Worm (Caenorhabditis elegans) whole organism, L4 larva: ENCODE measurements around the gene F13A2.5.

Source experiments
- F10B5.3 ChIP-seq: sonication (generic microtip); optimal IDR thresholded peaks from 2 replicates; lab custom pipeline; 2016; ENCODE audit warnings: mild to moderate bottlenecking, missing genetic modification characterization, missing compliant biosample characterization
- F37D6.2 ChIP-seq: sonication (generic microtip); optimal IDR thresholded peaks from 2 replicates; lab custom pipeline; 2016; ENCODE audit warnings: mild to moderate bottlenecking, missing genetic modification characterization, missing compliant biosample characterization
- F44E2.7 ChIP-seq: fragments of 200-800 bp; sonication (Bioruptor generic); IDR thresholded peaks from 2 replicates; pipeline ENCODE4 v2.1.2; 2022; ENCODE audit warnings: missing genetic modification characterization, missing compliant biosample characterization
- F49E8.2 ChIP-seq: sonication (generic microtip); optimal IDR thresholded peaks from 2 replicates; lab custom pipeline; 2016; ENCODE audit warnings: missing compliant biosample characterization, mild to moderate bottlenecking, missing genetic modification characterization, borderline replicate concordance
- aha-1 ChIP-seq: fragments of 150-350 bp; peaks from one replicate; lab custom pipeline; 2014; ENCODE audit warnings: missing biosample characterization, missing genetic modification characterization
- arid-1 ChIP-seq: fragments of 200-800 bp; sonication (Bioruptor generic); conservative IDR thresholded peaks from 2 replicates; pipeline ENCODE4 v1.3.6; 2022; ENCODE audit warnings: missing genetic modification reagents, missing genetic modification characterization, missing compliant biosample characterization
- ces-1 ChIP-seq: fragments of 150-350 bp; sonication (generic microtip); optimal IDR thresholded peaks from 4 replicates; lab custom pipeline; 2014; ENCODE audit warnings: missing biosample characterization, missing genetic modification reagents, missing genetic modification characterization
- daf-16 ChIP-seq, 3 experiments: sonication (generic microtip); optimal IDR thresholded peaks; 2 replicates each; lab custom pipeline; 2016 to 2017; ENCODE audit warnings: missing genetic modification characterization in 3 of 3, missing genetic modification reagents in 3 of 3, mild to moderate bottlenecking in 2 of 3, missing compliant biosample characterization in 2 of 3, missing biosample characterization in 1 of 3, moderate library complexity in 1 of 3
- dmd-6 ChIP-seq: fragments of 200-800 bp; sonication (Bioruptor generic); IDR thresholded peaks from 2 replicates; pipeline ENCODE4 v1.3.6; 2022; ENCODE audit warnings: missing genetic modification reagents, missing genetic modification characterization, missing compliant biosample characterization
- dmd-8 ChIP-seq: fragments of 200-800 bp; sonication (Bioruptor generic); IDR thresholded peaks from 2 replicates; pipeline ENCODE4 v1.3.6; 2022; ENCODE audit warnings: missing genetic modification characterization, missing compliant biosample characterization
- dpl-1 ChIP-seq: fragments of 150-350 bp; optimal IDR thresholded peaks from 2 replicates; lab custom pipeline; 2014; ENCODE audit warnings: missing biosample characterization, missing genetic modification reagents, missing genetic modification characterization
- dve-1 ChIP-seq: sonication (generic microtip); optimal IDR thresholded peaks from 2 replicates; lab custom pipeline; 2017; ENCODE audit warnings: antibody characterized with exemption, mild to moderate bottlenecking, missing genetic modification characterization, missing compliant biosample characterization; ENCODE audit not compliant: insufficient read depth
- egl-27 ChIP-seq: sonication (generic microtip); optimal IDR thresholded peaks from 3 replicates; lab custom pipeline; 2017; ENCODE audit warnings: missing biosample characterization, missing genetic modification reagents, missing genetic modification characterization
- fkh-10 ChIP-seq: fragments of 150-350 bp; optimal IDR thresholded peaks from 2 replicates; lab custom pipeline; 2014; ENCODE audit warnings: missing biosample characterization, missing genetic modification reagents, missing genetic modification characterization
- hif-1 ChIP-seq, 2 experiments: sonication (generic microtip); optimal IDR thresholded peaks; 2 replicates each; lab custom pipeline; 2016 to 2017; ENCODE audit warnings: missing compliant biosample characterization in 2 of 2, missing genetic modification characterization in 2 of 2, missing genetic modification reagents in 2 of 2, missing genotype in 2 of 2, mild to moderate bottlenecking in 1 of 2
- hlh-11 ChIP-seq: fragments of 200-800 bp; sonication (Bioruptor generic); optimal IDR thresholded peaks from 2 replicates; lab custom pipeline; 2018; ENCODE audit warnings: mild to moderate bottlenecking, missing genetic modification characterization, missing compliant biosample characterization
- hlh-30 ChIP-seq: sonication (generic microtip); optimal IDR thresholded peaks from 2 replicates; lab custom pipeline; 2017; ENCODE audit warnings: antibody characterized with exemption, mild to moderate bottlenecking, missing genetic modification characterization, missing compliant biosample characterization; ENCODE audit not compliant: insufficient read depth
- hmg-1.1 ChIP-seq: fragments of 200-800 bp; sonication (Bioruptor generic); IDR thresholded peaks from 2 replicates; pipeline ENCODE4 v1.3.6; 2022; ENCODE audit warnings: missing genetic modification reagents, missing genetic modification characterization, missing compliant biosample characterization
- lin-1 ChIP-seq: fragments of 200-800 bp; sonication (Bioruptor generic); IDR thresholded peaks from 2 replicates; pipeline ENCODE4 v1.3.6; 2022; ENCODE audit warnings: missing genetic modification reagents, missing genetic modification characterization, missing compliant biosample characterization
- lin-13 ChIP-seq: fragments of 150-350 bp; optimal IDR thresholded peaks from 2 replicates; lab custom pipeline; 2014; ENCODE audit warnings: missing biosample characterization, missing genetic modification reagents, missing genetic modification characterization
- lin-29 ChIP-seq: fragments of 200-800 bp; sonication (Bioruptor generic); IDR thresholded peaks from 2 replicates; pipeline ENCODE4 v1.3.6; 2022; ENCODE audit warnings: missing genetic modification reagents, missing genetic modification characterization, missing compliant biosample characterization
- lin-38 ChIP-seq: fragments of 200-800 bp; sonication (Bioruptor generic); IDR thresholded peaks from 2 replicates; pipeline ENCODE4 v1.3.6; 2022; ENCODE audit warnings: missing genetic modification reagents, missing genetic modification characterization, missing compliant biosample characterization
- lir-3 ChIP-seq: sonication (generic microtip); optimal IDR thresholded peaks from 2 replicates; lab custom pipeline; 2016; ENCODE audit warnings: mild to moderate bottlenecking, missing genetic modification characterization, missing compliant biosample characterization
- lsy-2 ChIP-seq, 2 experiments: fragments of 150-350 bp in 1 of 2; sonication (generic microtip) in 1 of 2; optimal IDR thresholded peaks; 2 replicates each; lab custom pipeline; 2014 to 2017; ENCODE audit warnings: missing biosample characterization in 2 of 2, missing genetic modification characterization in 2 of 2
- madf-5 ChIP-seq, 2 experiments: fragments of 200-800 bp; sonication (Bioruptor generic); IDR thresholded peaks; 2 replicates each; pipeline ENCODE4 v1.3.6; 2022; ENCODE audit warnings: missing compliant biosample characterization in 2 of 2, missing genetic modification characterization in 2 of 2
- mdl-1 ChIP-seq, 2 experiments: fragments of 150-350 bp in 1 of 2; sonication (generic microtip) in 1 of 2; optimal IDR thresholded peaks; 2 replicates each; lab custom pipeline; 2014 to 2017; ENCODE audit warnings: missing biosample characterization in 2 of 2, missing genetic modification characterization in 2 of 2
- mep-1 ChIP-seq: fragments of 150-350 bp; sonication (generic microtip); optimal IDR thresholded peaks from 3 replicates; lab custom pipeline; 2014; ENCODE audit warnings: missing biosample characterization, missing genetic modification characterization
- mxl-3 ChIP-seq: fragments of 200-800 bp; sonication (Bioruptor generic); optimal IDR thresholded peaks from 2 replicates; lab custom pipeline; 2018; ENCODE audit warnings: mild to moderate bottlenecking, missing genetic modification characterization, missing compliant biosample characterization
- nhr-102 ChIP-seq: sonication (generic microtip); optimal IDR thresholded peaks from 2 replicates; lab custom pipeline; 2016; ENCODE audit warnings: mild to moderate bottlenecking, missing genetic modification characterization, moderate library complexity, missing compliant biosample characterization
- nhr-237 ChIP-seq: sonication (generic microtip); optimal IDR thresholded peaks from 2 replicates; lab custom pipeline; 2017; ENCODE audit warnings: missing biosample characterization, missing genetic modification characterization
- nhr-28 ChIP-seq: fragments of 150-350 bp; optimal IDR thresholded peaks from 2 replicates; lab custom pipeline; 2014; ENCODE audit warnings: missing biosample characterization, missing genetic modification characterization
- nhr-42 ChIP-seq: fragments of 200-800 bp; sonication (Bioruptor generic); IDR thresholded peaks from 2 replicates; pipeline ENCODE4 v1.3.6; 2022; ENCODE audit warnings: missing genetic modification characterization, missing compliant biosample characterization
- nhr-48 ChIP-seq: sonication (generic microtip); optimal IDR thresholded peaks from 2 replicates; lab custom pipeline; 2016; ENCODE audit warnings: mild to moderate bottlenecking, missing genetic modification characterization, missing compliant biosample characterization
- nhr-77 ChIP-seq: fragments of 150-350 bp; optimal IDR thresholded peaks from 2 replicates; lab custom pipeline; 2014; ENCODE audit warnings: missing biosample characterization, missing genetic modification characterization
- rbr-2 ChIP-seq: sonication (generic microtip); optimal IDR thresholded peaks from 2 replicates; lab custom pipeline; 2016; ENCODE audit warnings: missing genotype, missing genetic modification characterization, missing compliant biosample characterization
- saeg-2 ChIP-seq: fragments of 200-800 bp; sonication (Bioruptor generic); IDR thresholded peaks from 2 replicates; pipeline ENCODE4 v1.3.6; 2022; ENCODE audit warnings: missing genetic modification reagents, missing genetic modification characterization, missing compliant biosample characterization
- snpc-1.2 ChIP-seq: fragments of 200-800 bp; sonication (Bioruptor generic); IDR thresholded peaks from 2 replicates; pipeline ENCODE4 v1.3.6; 2022; ENCODE audit warnings: missing genetic modification reagents, missing genetic modification characterization, missing compliant biosample characterization
- spr-3 ChIP-seq: fragments of 200-800 bp; sonication (Bioruptor generic); optimal IDR thresholded peaks from 2 replicates; lab custom pipeline; 2018; ENCODE audit warnings: mild to moderate bottlenecking, missing genetic modification characterization, missing compliant biosample characterization
- unc-130 ChIP-seq: sonication (generic microtip); optimal IDR thresholded peaks from 2 replicates; lab custom pipeline; 2016; ENCODE audit warnings: missing genetic modification reagents, missing genetic modification characterization, missing compliant biosample characterization
- ztf-7 ChIP-seq: fragments of 150-350 bp; optimal IDR thresholded peaks from 2 replicates; lab custom pipeline; 2014; ENCODE audit warnings: missing biosample characterization, missing genetic modification characterization

The F13A2.5 gene

DNA sequence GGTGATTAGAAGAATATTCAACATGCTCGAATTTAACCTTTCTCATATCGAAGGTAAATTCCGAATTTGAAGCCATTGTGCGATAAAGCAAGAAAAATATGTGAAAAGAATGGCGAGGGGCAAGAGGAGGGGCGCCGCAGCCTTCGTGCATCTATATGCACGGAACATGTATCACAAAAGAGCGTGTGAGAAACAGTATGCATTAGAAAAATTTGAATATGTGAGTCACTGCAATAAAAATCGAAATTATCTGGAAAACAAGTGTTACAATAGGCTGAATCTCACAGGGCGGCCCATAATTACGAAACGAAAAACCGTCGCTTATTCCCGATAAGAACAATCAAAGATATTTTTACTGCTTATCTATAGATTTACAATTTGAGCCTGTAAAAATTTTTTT lies at the start of gene F13A2.5:
TSS of gene F13A2.5 (minus strand) at position 101 of the 400 bp plus-strand sequence.
- TF ChIP-seq fkh-10 (GFP tag; lab: Kevin White, UChicago) (no peak), nhr-48 (tag; lab: Kevin White, UChicago) (no peak), aha-1 (peak; percentile 1)

DNA sequence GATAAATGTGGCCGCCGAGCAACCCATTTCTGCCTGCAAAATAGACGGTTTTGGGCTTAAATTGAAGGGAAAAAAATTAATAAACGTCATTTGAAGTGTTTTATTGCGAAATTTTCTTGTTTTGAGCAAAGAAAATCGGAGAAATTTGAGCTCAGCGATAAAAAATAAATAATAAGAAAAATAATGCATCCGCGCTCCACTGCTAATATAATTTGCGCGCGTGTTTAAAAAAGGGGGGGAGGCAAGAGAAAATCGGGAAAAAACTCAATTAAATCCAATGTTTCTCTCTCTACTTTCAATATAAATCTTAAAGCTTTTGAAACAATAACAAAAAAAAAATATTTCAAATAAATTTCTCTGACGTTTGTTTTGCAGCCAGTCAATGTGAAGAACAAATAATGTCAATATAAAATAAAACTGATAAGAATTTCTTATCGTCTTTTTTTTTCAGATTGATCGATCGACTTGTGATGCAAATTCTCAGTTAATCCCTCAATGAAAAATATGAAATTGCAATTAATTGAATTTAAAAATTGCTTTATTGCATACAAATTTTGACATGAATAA lies 48.8 kb upstream of the F13A2.5 start, which contains the start of gene rft-2:
TSS of gene rft-2 (minus strand) at position 41 of the 567 bp plus-strand sequence.
- TF ChIP-seq nhr-28 (tag; lab: Kevin White, UChicago) (peak; percentile 32), fkh-10 (GFP tag; lab: Kevin White, UChicago) (peak; percentile 24), lir-3 (tag; lab: Kevin White, UChicago) (no peak), mdl-1 (tag; optimal IDR thresholded peaks at IDR 0.05; lab: Kevin White, UChicago) (peak in 1 of 2 experiments; percentile 7), nhr-42 (no peak), ces-1 (GFP tag; lab: Kevin White, UChicago) (peak; percentile 70), hlh-30 (tag; lab: Kevin White, UChicago) (peak; percentile 6), nhr-77 (tag; lab: Kevin White, UChicago) (peak; percentile 17), mep-1 (peak; percentile 55), nhr-102 (tag; lab: Kevin White, UChicago) (peak; percentile 13), lin-38 (GFP tag; lab: Robert Waterston, UW) (peak; percentile 97), daf-16 (GFP tag; optimal IDR thresholded peaks at IDR 0.05; lab: Kevin White, UChicago) (no peak), daf-16 (tag; optimal IDR thresholded peaks at IDR 0.05; lab: Kevin White, UChicago) (peak; percentile 54), dve-1 (tag; lab: Kevin White, UChicago) (no peak), F10B5.3 (no peak), F37D6.2 (peak; percentile 9), hmg-1.1 (GFP tag; lab: Robert Waterston, UW) (peak; percentile 45; the same call in 1 of the 2 replicates), lin-13 (GFP tag; lab: Kevin White, UChicago) (no peak), dmd-6 (GFP tag; lab: Robert Waterston, UW) (no peak), madf-5 (GFP tag; IDR thresholded peaks at IDR 0.05; lab: Robert Waterston, UW) (no peak), hif-1 (tag; optimal IDR thresholded peaks at IDR 0.05; lab: Kevin White, UChicago) (peak in 1 of 2 experiments; percentile 31), spr-3 (GFP tag; lab: Kevin White, UChicago) (no peak), hlh-11 (peak; percentile 35), rbr-2 (tag; lab: Kevin White, UChicago) (peak; percentile 23), dpl-1 (peak; percentile 91), lsy-2 (tag; optimal IDR thresholded peaks at IDR 0.05; lab: Kevin White, UChicago) (peak in 1 of 2 experiments; percentile 72), saeg-2 (GFP tag; lab: Robert Waterston, UW) (no peak)

DNA sequence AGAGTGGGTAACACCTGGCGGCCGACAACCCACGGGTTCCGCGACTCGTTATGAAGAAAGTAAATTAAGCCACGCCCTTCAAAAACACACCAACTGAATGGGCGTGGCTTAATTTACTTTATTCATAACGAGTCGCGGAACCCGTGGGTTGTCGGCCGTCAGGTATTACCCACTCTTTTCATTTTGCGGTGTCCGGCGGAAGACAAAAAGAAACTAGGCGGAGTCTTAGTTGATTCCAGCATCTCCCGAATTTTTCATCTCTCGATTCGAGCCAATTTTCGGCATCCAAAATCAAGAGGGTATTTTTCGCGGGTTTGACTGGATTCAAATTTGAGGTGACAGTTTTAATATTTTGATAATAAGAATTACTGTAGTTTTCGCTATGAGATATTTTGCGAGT lies 45.9 kb upstream of the F13A2.5 start:
- TF ChIP-seq lin-1 (no peak), egl-27 (tag; lab: Kevin White, UChicago) (no peak), F49E8.2 (peak; percentile 52), lin-38 (GFP tag; lab: Robert Waterston, UW) (peak; percentile 63; the same call in 1 of the 2 replicates), mxl-3 (GFP tag; lab: Kevin White, UChicago) (no peak), F44E2.7 (GFP tag; lab: Robert Waterston, UW) (no peak), nhr-237 (tag; lab: Kevin White, UChicago) (no peak), arid-1 (GFP tag; lab: Robert Waterston, UW) (0 out of 2 replicates have a peak, but pooled peaks have one; percentile 11), unc-130 (GFP tag; lab: Kevin White, UChicago) (peak; percentile 35), snpc-1.2 (GFP tag; lab: Robert Waterston, UW) (peak; percentile 38; the same call in 1 of the 2 replicates), ztf-7 (no peak), lin-29 (GFP tag; lab: Robert Waterston, UW) (no peak), dmd-8 (GFP tag; lab: Robert Waterston, UW) (no peak)
